Fruit fly (Drosophila melanogaster): ENCODE data around the gene CG32812.

CG32812 gene

DNA sequence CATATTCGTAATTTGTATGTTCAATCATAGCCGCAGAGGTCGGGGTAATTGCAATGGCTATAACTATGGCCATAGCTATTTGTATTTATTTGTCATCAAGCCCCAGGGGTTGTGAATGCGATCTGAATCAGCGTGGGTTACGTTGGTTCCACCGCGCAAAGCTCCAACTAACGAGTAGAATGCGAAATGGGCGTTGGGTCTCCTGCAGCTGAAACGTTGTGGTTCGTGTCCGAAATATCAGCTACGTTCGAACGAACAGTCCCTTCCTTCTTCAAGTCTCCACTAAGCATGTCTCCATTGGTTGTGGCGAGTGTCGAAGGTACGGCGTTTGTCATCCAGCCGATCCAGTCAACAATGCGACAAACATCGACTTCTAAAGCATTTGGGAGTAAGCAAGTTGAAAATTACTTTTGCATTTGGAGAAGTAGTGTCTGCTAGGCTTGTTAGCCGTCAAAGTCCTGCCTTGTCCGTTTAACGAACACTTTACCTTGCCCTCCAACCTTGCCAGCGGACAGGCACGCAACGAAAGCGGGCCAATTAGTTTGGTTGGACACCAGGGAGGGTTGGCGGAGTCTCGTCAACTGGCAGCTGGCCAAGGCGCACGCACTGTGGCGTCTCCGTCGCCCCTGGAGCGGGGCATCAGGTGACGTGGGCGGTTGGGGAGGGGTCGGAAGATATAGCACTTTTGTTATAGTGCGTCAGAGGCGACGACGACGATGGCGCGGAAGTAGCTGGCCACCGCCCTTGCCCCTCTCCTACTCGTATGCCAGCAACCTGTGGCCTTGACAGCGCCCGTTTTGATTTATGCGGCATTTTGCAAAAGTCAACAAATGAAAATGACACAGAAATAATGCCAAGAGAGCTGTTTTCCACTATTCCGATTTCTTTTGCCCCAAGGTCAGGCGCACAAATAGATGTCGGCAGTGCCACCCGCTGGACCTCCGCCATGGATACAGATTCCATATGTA lies at the start of gene CG32812:
Gene CG32812 (plus strand): TSS at position 423 of the 968 bp plus-strand sequence.
- TF ChIP-seq Dll (optimal IDR thresholded peaks at IDR 0.05) (no peak), psq (optimal IDR thresholded peaks at IDR 0.05) (no peak), pan (optimal IDR thresholded peaks at IDR 0.05) (no peak), EcR (GFP tag; optimal IDR thresholded peaks at IDR 0.05) (no peak), CG8478 (optimal IDR thresholded peaks at IDR 0.05) (no peak), usp (GFP tag; optimal IDR thresholded peaks at IDR 0.05) (no peak)

DNA sequence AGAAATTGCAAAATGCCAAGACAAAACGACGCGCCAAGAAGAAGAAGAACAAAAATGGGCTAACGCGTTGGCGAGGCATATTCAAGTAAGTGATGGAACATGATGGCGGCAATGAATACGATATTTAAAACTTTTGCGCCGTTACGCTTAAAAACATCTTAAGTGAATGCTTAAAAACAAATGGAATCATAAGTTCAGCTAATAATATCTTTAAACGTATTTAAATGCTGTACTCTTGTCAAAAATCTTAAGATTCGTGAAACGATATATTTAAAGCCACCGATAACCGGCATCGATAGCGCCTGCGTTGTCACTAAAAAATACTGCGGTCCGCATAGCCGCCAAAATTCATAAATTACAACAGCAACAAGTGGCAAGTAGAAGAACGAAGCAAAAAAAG lies 47.3 kb upstream of the CG32812 start, which contains the start of gene CG11403:
Gene CG11403 (minus strand): TSS at position 53 of the 400 bp plus-strand sequence.
- no peak for TF ChIP-seq CG8478 (optimal IDR thresholded peaks at IDR 0.05)
- TF ChIP-seq EcR (GFP tag; optimal IDR thresholded peaks at IDR 0.05) = no peak
- TF ChIP-seq Dll (optimal IDR thresholded peaks at IDR 0.05) = no peak
- no peak for TF ChIP-seq pan (optimal IDR thresholded peaks at IDR 0.05)
- no peak for TF ChIP-seq psq (optimal IDR thresholded peaks at IDR 0.05)
- TF ChIP-seq usp (GFP tag; optimal IDR thresholded peaks at IDR 0.05) = no peak

DNA sequence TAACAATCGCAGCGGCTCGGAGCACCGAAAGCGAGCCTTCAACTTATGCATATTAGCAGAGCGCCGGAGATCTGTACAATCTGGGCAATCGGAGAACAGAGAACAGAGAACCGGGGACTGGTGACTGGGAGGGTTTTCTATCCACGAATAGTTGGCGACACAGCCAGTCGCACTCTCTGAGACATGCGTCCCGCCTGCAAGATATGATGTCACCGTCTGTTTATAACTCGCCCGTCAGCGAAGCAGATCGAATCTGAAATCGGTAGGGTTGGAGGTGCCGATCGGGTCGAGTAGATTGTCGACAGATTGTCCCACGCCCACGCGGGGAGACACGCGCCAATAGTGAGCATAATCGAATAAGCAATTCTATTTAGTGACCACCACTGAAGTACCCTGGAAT lies 45.0 kb upstream of the CG32812 start:
- TF ChIP-seq psq (optimal IDR thresholded peaks at IDR 0.05) (no peak), EcR (GFP tag; optimal IDR thresholded peaks at IDR 0.05) (no peak), pan (optimal IDR thresholded peaks at IDR 0.05) (no peak), CG8478 (optimal IDR thresholded peaks at IDR 0.05) (no peak), Dll (optimal IDR thresholded peaks at IDR 0.05) (no peak), usp (GFP tag; optimal IDR thresholded peaks at IDR 0.05) (no peak)

DNA sequence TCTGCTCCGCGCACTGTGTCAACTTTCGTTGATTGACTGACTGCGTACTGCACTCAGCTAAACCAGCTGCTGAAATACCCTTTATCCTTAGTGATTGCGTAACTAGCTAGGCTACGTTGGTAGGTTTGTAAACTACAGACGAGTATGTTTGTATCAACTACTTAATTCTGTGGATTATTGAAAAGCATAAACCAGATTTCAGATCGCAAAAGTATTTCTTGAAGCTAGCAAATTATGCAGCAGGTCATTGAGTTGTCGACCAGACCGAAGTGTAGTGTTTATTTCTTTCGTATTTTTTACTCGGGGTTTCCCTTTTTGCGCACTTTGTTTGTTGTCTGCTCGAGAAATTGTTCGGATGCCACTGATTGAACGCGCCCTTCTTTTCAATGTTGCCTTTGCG lies 38.4 kb upstream of the CG32812 start:
- TF ChIP-seq Dll (optimal IDR thresholded peaks at IDR 0.05) (no peak), psq (optimal IDR thresholded peaks at IDR 0.05) (no peak), EcR (GFP tag; optimal IDR thresholded peaks at IDR 0.05) (no peak), pan (optimal IDR thresholded peaks at IDR 0.05) (no peak)

DNA sequence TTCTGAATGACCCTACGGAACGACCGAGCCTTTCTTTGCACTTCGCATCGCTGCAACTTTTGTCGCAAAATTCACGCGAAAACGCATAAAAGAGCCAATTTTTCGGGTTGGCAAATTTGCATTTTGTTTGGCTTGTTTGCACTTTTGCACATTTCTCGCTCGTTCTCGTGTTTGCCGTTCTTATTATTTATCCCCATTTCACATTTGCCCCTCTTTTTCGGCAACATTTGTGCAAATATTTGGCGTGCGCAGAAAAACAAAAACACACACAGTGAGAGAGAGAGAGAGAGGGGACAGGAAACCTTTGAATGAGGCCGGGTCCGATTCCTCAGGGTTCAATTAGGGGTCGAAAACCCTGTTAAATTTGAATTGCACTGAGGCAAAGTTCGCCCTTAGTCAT lies 37.5 kb upstream of the CG32812 start:
- TF ChIP-seq EcR (GFP tag; optimal IDR thresholded peaks at IDR 0.05) (no peak), psq (optimal IDR thresholded peaks at IDR 0.05) (no peak)

DNA sequence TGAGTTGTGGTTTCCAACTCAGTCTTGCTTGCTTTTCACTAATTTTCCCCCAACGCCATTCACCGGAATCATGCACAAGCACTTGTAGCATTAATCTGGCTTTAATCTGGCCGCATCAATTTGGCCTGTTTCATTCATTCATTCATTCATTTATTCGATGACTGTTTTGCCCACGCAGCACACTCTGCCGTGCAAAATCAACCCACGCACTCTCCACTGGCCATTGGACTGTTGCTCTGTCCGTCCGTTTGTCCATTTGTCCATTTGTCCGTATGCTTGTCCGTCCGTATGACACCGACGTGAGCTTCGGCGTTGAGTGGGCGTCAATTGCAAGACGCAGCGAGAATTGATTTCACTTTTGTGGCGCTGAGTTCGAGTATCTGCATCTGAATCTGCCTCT lies 37.0 kb upstream of the CG32812 start:
- TF ChIP-seq psq (optimal IDR thresholded peaks at IDR 0.05) (no peak), pan (optimal IDR thresholded peaks at IDR 0.05) (no peak), CG8478 (optimal IDR thresholded peaks at IDR 0.05) (no peak), usp (GFP tag; optimal IDR thresholded peaks at IDR 0.05) (no peak), EcR (GFP tag; optimal IDR thresholded peaks at IDR 0.05) (no peak), Dll (optimal IDR thresholded peaks at IDR 0.05) (no peak)

DNA sequence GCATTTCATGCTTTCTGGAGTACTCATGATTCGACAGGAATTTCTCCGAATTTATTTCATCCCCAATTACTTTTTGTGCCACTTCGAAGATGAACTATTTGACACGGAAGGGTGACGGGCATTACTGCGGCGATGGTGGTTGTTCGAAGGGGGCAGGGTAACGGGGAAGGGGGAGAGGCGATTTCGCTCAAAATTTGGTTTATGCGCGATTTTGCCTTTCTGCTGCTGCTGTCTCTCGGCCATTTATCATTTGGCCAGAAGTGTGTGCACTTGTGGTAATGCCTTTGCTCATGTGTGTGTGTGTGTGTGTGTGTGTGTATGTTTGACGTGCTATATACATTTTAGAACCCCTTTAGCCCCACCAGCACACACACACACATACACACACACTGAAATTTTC lies 34.1 kb upstream of the CG32812 start:
- TF ChIP-seq pan (optimal IDR thresholded peaks at IDR 0.05) (no peak), psq (optimal IDR thresholded peaks at IDR 0.05) (no peak), CG8478 (optimal IDR thresholded peaks at IDR 0.05) (no peak), Dll (optimal IDR thresholded peaks at IDR 0.05) (no peak), usp (GFP tag; optimal IDR thresholded peaks at IDR 0.05) (no peak), EcR (GFP tag; optimal IDR thresholded peaks at IDR 0.05) (no peak)

DNA sequence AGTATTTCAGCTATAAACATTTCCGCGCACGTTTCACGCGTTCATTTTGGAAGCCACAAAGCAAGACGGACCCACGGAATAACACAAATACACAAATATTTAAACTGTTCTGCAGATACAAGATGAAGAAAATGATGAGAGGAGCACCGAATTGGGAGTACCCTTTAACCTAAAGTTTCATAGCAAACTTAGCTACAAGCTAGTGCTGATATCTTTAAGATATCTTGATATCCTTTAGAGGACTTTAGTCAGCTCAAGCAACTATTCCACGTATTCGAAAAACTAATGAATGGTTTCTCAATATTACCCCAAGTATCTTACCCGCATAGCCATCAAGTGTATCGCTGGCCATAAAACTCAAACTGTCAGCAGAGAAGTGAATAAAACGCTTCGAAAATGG lies 31.0 kb upstream of the CG32812 start:
- no peak for TF ChIP-seq EcR (GFP tag; optimal IDR thresholded peaks at IDR 0.05)
- no peak for TF ChIP-seq CG8478 (optimal IDR thresholded peaks at IDR 0.05)
- TF ChIP-seq usp (GFP tag; optimal IDR thresholded peaks at IDR 0.05) = no peak
- TF ChIP-seq pan (optimal IDR thresholded peaks at IDR 0.05) = no peak
- no peak for TF ChIP-seq Dll (optimal IDR thresholded peaks at IDR 0.05)
- TF ChIP-seq psq (optimal IDR thresholded peaks at IDR 0.05) = no peak

DNA sequence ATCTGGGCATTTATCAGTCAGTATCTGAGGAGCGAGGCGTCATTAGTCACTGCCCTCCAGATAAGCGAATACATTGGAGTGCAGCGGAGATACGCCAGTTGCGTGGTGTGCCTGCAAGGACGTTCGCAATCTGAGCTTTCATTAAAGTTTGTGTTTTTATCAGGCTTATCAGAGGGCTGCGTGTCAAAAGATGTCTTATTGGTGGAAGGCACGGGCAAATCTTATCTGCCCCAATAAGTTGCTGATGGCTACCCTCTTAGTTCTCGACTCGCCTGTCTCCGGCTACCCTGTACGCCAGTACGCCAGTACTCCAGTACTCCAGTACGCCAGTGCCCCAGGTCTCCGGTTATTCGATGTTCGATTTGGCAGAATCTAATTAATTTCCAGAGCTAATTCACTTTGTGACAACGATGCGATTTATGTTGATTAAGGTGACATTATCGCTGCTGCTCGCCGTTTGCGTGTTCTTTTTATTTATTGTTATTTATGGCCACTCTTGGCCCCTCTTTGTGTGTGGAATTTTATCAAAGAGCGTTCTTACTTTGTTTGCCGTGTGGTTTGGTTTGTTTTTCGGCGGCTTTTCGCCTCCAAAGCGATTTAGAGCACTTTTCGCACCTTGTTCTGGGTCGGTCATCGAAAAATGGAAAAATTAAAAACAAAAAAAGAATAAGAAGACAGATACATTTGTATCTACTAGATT lies 30.2 kb upstream of the CG32812 start:
- TF ChIP-seq EcR (GFP tag; optimal IDR thresholded peaks at IDR 0.05) = no peak
- no peak for TF ChIP-seq pan (optimal IDR thresholded peaks at IDR 0.05)
- TF ChIP-seq Dll (optimal IDR thresholded peaks at IDR 0.05) = no peak
- no peak for TF ChIP-seq CG8478 (optimal IDR thresholded peaks at IDR 0.05)
- TF ChIP-seq psq (optimal IDR thresholded peaks at IDR 0.05) = no peak
- no peak for TF ChIP-seq usp (GFP tag; optimal IDR thresholded peaks at IDR 0.05)

DNA sequence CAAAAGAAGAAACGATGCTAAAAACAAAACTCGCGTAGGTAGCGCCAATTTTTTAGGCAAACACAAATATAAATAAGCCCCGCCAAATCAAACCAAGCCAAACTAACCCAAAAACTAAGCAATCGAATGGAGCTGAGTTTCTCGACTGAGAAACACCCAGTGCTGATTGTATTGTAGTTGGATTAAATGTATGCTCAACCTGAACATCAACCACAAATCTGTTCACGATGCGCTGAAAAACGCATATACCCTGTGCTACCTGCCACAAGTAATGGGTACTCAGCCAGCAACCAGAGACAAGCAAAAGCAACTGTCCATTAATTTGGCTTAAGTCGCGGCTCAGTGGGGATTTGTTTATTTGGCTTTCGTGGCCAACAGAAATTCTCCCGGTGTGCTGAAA lies 26.8 kb upstream of the CG32812 start:
- TF ChIP-seq pan (optimal IDR thresholded peaks at IDR 0.05) (no peak), usp (GFP tag; optimal IDR thresholded peaks at IDR 0.05) (no peak)

DNA sequence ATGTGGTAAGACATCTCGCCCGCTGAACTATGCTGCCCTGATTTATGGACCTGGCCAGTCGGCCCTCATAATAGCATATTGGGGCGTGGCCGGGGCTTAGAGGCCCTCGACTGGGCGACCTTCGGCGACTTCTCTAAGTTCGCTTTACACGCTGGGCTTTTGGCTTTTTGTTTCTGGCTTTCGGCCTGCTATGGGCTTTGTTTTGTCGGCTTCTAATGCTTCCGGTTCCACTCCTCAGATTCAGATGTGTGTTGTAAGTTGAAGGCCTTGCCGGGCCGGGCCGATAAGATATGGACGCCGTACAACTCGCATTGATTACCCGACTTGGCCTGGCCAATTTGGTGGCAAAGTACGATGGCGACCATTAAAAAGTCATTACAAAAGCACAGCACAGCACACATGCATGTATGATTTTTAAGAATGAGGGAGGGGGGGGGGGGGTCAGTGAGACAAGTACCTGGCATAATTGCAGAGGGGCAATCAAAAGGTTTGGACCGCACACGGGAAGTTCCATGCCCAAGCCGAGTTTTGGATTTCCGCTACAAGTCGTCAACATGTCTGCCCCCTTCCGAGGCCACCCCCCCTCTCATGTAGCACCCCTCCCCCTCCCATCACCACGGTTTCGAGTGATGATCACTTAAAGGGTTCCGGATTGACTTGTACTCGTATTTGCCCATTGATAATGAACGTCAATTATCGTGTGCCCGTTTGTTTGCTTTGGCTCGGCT lies 24.4 kb upstream of the CG32812 start:
- no peak for TF ChIP-seq CG8478 (optimal IDR thresholded peaks at IDR 0.05)
- no peak for TF ChIP-seq EcR (GFP tag; optimal IDR thresholded peaks at IDR 0.05)
- TF ChIP-seq Dll (optimal IDR thresholded peaks at IDR 0.05) = no peak
- TF ChIP-seq usp (GFP tag; optimal IDR thresholded peaks at IDR 0.05) = no peak

DNA sequence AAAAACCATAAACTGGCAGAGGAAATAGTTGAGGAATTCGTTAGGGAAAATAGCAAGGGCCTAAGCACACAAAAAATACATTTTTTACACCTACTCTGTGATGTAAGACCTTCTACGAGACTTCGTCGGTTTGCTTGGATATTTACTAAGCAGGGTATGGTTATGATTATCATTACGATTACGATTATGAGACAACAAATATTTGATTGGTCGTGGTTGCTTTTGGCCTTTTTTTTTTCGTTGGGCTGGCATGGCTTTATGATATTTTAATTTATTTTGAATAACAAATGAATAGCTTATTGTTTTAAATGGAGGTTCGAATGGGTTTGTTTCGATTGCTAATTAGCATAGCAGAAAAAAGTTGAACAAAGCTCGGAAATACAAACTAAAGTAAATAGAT lies 22.5 kb upstream of the CG32812 start:
- TF ChIP-seq usp (GFP tag; optimal IDR thresholded peaks at IDR 0.05) = no peak
- no peak for TF ChIP-seq Dll (optimal IDR thresholded peaks at IDR 0.05)
- TF ChIP-seq psq (optimal IDR thresholded peaks at IDR 0.05) = no peak
- TF ChIP-seq pan (optimal IDR thresholded peaks at IDR 0.05) = no peak
- no peak for TF ChIP-seq CG8478 (optimal IDR thresholded peaks at IDR 0.05)
- TF ChIP-seq EcR (GFP tag; optimal IDR thresholded peaks at IDR 0.05) = no peak
